Worm (Caenorhabditis elegans) whole organism, young adult: ENCODE results near the gene ttr-30.

Experiments
- B0261.1 ChIP-seq: sonication (generic microtip); optimal IDR thresholded peaks from 2 replicates; lab custom pipeline; 2016; ENCODE audit warnings: mild to moderate bottlenecking, missing genetic modification characterization, moderate library complexity, missing compliant biosample characterization
- C06A6.2 ChIP-seq: fragments of 200-800 bp; sonication (Bioruptor generic); conservative IDR thresholded peaks from 2 replicates; pipeline ENCODE4 v1.3.6; 2022; ENCODE audit warnings: missing genetic modification characterization, missing compliant biosample characterization
- F22D6.2 ChIP-seq: sonication (generic microtip); optimal IDR thresholded peaks from 2 replicates; lab custom pipeline; 2016; ENCODE audit warnings: mild to moderate bottlenecking, missing genetic modification characterization, missing compliant biosample characterization
- F39B2.1 ChIP-seq: fragments of 200-800 bp; sonication (Bioruptor generic); IDR thresholded peaks from 2 replicates; pipeline ENCODE4 v1.3.6; 2022; ENCODE audit warnings: missing genetic modification reagents, missing genetic modification characterization, missing compliant biosample characterization
- F55B11.4 ChIP-seq: sonication (generic microtip); optimal IDR thresholded peaks from 2 replicates; lab custom pipeline; 2016; ENCODE audit warnings: missing compliant biosample characterization, missing genetic modification characterization, borderline replicate concordance; ENCODE audit not compliant: insufficient read depth
- K11D2.4 ChIP-seq: fragments of 200-800 bp; sonication (Bioruptor generic); IDR thresholded peaks from 2 replicates; pipeline ENCODE4 v1.3.6; 2022; ENCODE audit warnings: missing genetic modification reagents, missing genetic modification characterization, missing compliant biosample characterization
- K12H6.12 ChIP-seq: fragments of 200-800 bp; sonication (Bioruptor generic); optimal IDR thresholded peaks from 2 replicates; lab custom pipeline; 2018; ENCODE audit warnings: mild to moderate bottlenecking, missing genetic modification characterization, missing compliant biosample characterization
- Y56A3A.18 ChIP-seq: fragments of 200-800 bp; sonication (Bioruptor generic); IDR thresholded peaks from 2 replicates; pipeline ENCODE4 v1.3.6; 2022; ENCODE audit warnings: missing genetic modification reagents, missing genetic modification characterization, missing compliant biosample characterization
- ZK185.1 ChIP-seq: sonication (generic microtip); optimal IDR thresholded peaks from 2 replicates; lab custom pipeline; 2016; ENCODE audit warnings: mild to moderate bottlenecking, missing genetic modification characterization, missing compliant biosample characterization; ENCODE audit not compliant: poor library complexity, severe bottlenecking
- aptf-2 ChIP-seq: fragments of 200-800 bp; sonication (Bioruptor generic); conservative IDR thresholded peaks from 2 replicates; pipeline ENCODE4 v1.3.6; 2022; ENCODE audit warnings: missing genetic modification reagents, missing genetic modification characterization, missing compliant biosample characterization
- aptf-3 ChIP-seq: fragments of 200-800 bp; sonication (Bioruptor generic); IDR thresholded peaks from 2 replicates; pipeline ENCODE4 v1.3.6; 2022; ENCODE audit warnings: missing genetic modification characterization, missing compliant biosample characterization
- atf-7 ChIP-seq: sonication (generic microtip); optimal IDR thresholded peaks from 2 replicates; lab custom pipeline; 2017; ENCODE audit warnings: mild to moderate bottlenecking, missing genetic modification characterization, missing compliant biosample characterization
- cebp-1 ChIP-seq, 2 experiments: fragments of 200-800 bp in 1 of 2; sonication (Bioruptor generic) in 1 of 2; sonication (generic microtip) in 1 of 2; IDR thresholded peaks in 1 of 2; optimal IDR thresholded peaks in 1 of 2; 2 replicates each; pipeline versions ENCODE4 v1.3.6 to Lab custom; 2017 to 2022; ENCODE audit warnings: missing compliant biosample characterization in 2 of 2, missing genetic modification characterization in 2 of 2, mild to moderate bottlenecking in 1 of 2, missing genetic modification reagents in 1 of 2, moderate library complexity in 1 of 2
- ceh-79 ChIP-seq: sonication (generic microtip); optimal IDR thresholded peaks from 2 replicates; lab custom pipeline; 2017; ENCODE audit warnings: mild to moderate bottlenecking, missing genetic modification characterization, missing compliant biosample characterization
- ceh-91 ChIP-seq: fragments of 200-800 bp; sonication (Bioruptor generic); IDR thresholded peaks from 2 replicates; pipeline ENCODE4 v1.3.6; 2022; ENCODE audit warnings: missing genetic modification reagents, missing genetic modification characterization, missing compliant biosample characterization
- die-1 ChIP-seq: sonication (generic microtip); optimal IDR thresholded peaks from 2 replicates; lab custom pipeline; 2016; ENCODE audit warnings: missing genotype, mild to moderate bottlenecking, missing genetic modification characterization, missing compliant biosample characterization
- dpl-1 ChIP-seq: fragments of 150-350 bp; optimal IDR thresholded peaks from 2 replicates; lab custom pipeline; 2014; ENCODE audit warnings: missing biosample characterization, missing genetic modification reagents, missing genetic modification characterization
- egl-18 ChIP-seq: fragments of 200-800 bp; sonication (Bioruptor generic); IDR thresholded peaks from 2 replicates; pipeline ENCODE4 v1.3.6; 2022; ENCODE audit warnings: missing genetic modification reagents, missing genetic modification characterization, missing compliant biosample characterization
- ets-4 ChIP-seq: fragments of 200-800 bp; sonication (Bioruptor generic); optimal IDR thresholded peaks from 2 replicates; lab custom pipeline; 2018; ENCODE audit warnings: mild to moderate bottlenecking, missing genetic modification characterization, missing compliant biosample characterization
- gei-17 ChIP-seq: fragments of 200-800 bp; sonication (Bioruptor generic); optimal IDR thresholded peaks from 2 replicates; lab custom pipeline; 2018; ENCODE audit warnings: mild to moderate bottlenecking, missing genetic modification characterization, missing compliant biosample characterization
- hlh-26 ChIP-seq: fragments of 200-800 bp; sonication (Bioruptor generic); conservative IDR thresholded peaks from 2 replicates; pipeline ENCODE4 v1.3.6; 2022; ENCODE audit warnings: missing genetic modification reagents, missing genetic modification characterization, missing compliant biosample characterization
- hsf-1 ChIP-seq: fragments of 200-800 bp; sonication (Bioruptor generic); IDR thresholded peaks from 2 replicates; pipeline ENCODE4 v1.3.6; 2022; ENCODE audit warnings: missing genetic modification reagents, missing genetic modification characterization, missing compliant biosample characterization
- mxl-1 ChIP-seq: sonication (generic microtip); optimal IDR thresholded peaks from 2 replicates; lab custom pipeline; 2016; ENCODE audit warnings: missing genetic modification characterization, missing compliant biosample characterization
- nhr-120 ChIP-seq: fragments of 200-800 bp; sonication (Bioruptor generic); IDR thresholded peaks from 2 replicates; pipeline ENCODE4 v1.3.6; 2022; ENCODE audit warnings: missing genetic modification characterization, missing compliant biosample characterization
- nhr-80 ChIP-seq: sonication (generic microtip); optimal IDR thresholded peaks from 2 replicates; lab custom pipeline; 2016; ENCODE audit warnings: missing genetic modification characterization, missing compliant biosample characterization
- pha-4 ChIP-seq: fragments of 150-350 bp; sonication (generic microtip); optimal IDR thresholded peaks from 2 replicates; lab custom pipeline; 2014; ENCODE audit warnings: missing biosample characterization, missing genetic modification reagents, missing genetic modification characterization
- sdz-38 ChIP-seq: sonication (generic microtip); optimal IDR thresholded peaks from 2 replicates; lab custom pipeline; 2016; ENCODE audit warnings: missing genotype, missing genetic modification characterization, missing compliant biosample characterization
- sea-2 ChIP-seq: fragments of 200-800 bp; sonication (Bioruptor generic); IDR thresholded peaks from 2 replicates; pipeline ENCODE4 v1.3.6; 2022; ENCODE audit warnings: missing genetic modification characterization, missing compliant biosample characterization
- snpc-1.3 ChIP-seq: sonication (generic microtip); optimal IDR thresholded peaks from 2 replicates; lab custom pipeline; 2017; ENCODE audit warnings: missing genetic modification characterization, mild to moderate bottlenecking, missing compliant biosample characterization, antibody characterized with exemption, moderate library complexity, missing genotype, missing genetic modification reagents; ENCODE audit not compliant: insufficient read depth
- snpc-3.4 ChIP-seq: sonication (generic microtip); optimal IDR thresholded peaks from 2 replicates; lab custom pipeline; 2017; ENCODE audit warnings: missing genetic modification characterization, mild to moderate bottlenecking, missing compliant biosample characterization, antibody characterized with exemption, moderate library complexity, missing genotype, missing genetic modification reagents
- unc-130 ChIP-seq: sonication (generic microtip); optimal IDR thresholded peaks from 2 replicates; lab custom pipeline; 2016; ENCODE audit warnings: missing genetic modification reagents, missing genetic modification characterization, missing compliant biosample characterization
- unc-62 ChIP-seq: fragments of 150-350 bp; optimal IDR thresholded peaks from 2 replicates; lab custom pipeline; 2014; ENCODE audit warnings: missing biosample characterization, missing genetic modification reagents, missing genetic modification characterization
- zim-3 ChIP-seq: sonication (generic microtip); optimal IDR thresholded peaks from 2 replicates; lab custom pipeline; 2017; ENCODE audit warnings: mild to moderate bottlenecking, missing genetic modification characterization, moderate library complexity, missing compliant biosample characterization
- ztf-26 ChIP-seq: sonication (generic microtip); optimal IDR thresholded peaks from 2 replicates; lab custom pipeline; 2017; ENCODE audit warnings: missing genetic modification characterization, missing compliant biosample characterization
- ztf-3 ChIP-seq: fragments of 200-800 bp; sonication (Bioruptor generic); optimal IDR thresholded peaks from 2 replicates; lab custom pipeline; 2018; ENCODE audit warnings: mild to moderate bottlenecking, missing genetic modification characterization, missing compliant biosample characterization

Gene ttr-30

ce11 chrX:7326967-7327651 lies 3.6 kb upstream of the ttr-30 start, which contains the start of gene sng-1:
Gene sng-1, plus strand, starts transcription at chrX:7327601.
- TF ChIP-seq aptf-2 (GFP tag; lab: Robert Waterston, UW) (no peak), sdz-38 (tag; lab: Kevin White, UChicago) (no peak), K12H6.12 (tag; lab: Kevin White, UChicago) (peak; percentile 26)

ce11 chrX:7328065-7328564 lies 2.6 kb upstream of the ttr-30 start:
- TF ChIP-seq C06A6.2 (GFP tag; lab: Robert Waterston, UW) (no peak), hsf-1 (GFP tag; lab: Robert Waterston, UW) (no peak), Y56A3A.18 (GFP tag; lab: Robert Waterston, UW) (no peak), sea-2 (GFP tag; lab: Robert Waterston, UW) (no peak), nhr-80 (no peak), gei-17 (GFP tag; lab: Kevin White, UChicago) (no peak), die-1 (tag; lab: Kevin White, UChicago) (no peak), hlh-26 (GFP tag; lab: Robert Waterston, UW) (no peak), pha-4 (tag; lab: Kevin White, UChicago) (no peak), F55B11.4 (no peak), cebp-1 (GFP tag; IDR thresholded peaks at IDR 0.05; lab: Robert Waterston, UW) (no peak), cebp-1 (tag; optimal IDR thresholded peaks at IDR 0.05; lab: Kevin White, UChicago) (no peak), F39B2.1 (GFP tag; lab: Robert Waterston, UW) (no peak), snpc-3.4 (tag; lab: Kevin White, UChicago) (no peak), unc-62 (GFP tag; lab: Kevin White, UChicago) (no peak), ZK185.1 (tag; lab: Kevin White, UChicago) (no peak), aptf-3 (GFP tag; lab: Robert Waterston, UW) (no peak)

DNA sequence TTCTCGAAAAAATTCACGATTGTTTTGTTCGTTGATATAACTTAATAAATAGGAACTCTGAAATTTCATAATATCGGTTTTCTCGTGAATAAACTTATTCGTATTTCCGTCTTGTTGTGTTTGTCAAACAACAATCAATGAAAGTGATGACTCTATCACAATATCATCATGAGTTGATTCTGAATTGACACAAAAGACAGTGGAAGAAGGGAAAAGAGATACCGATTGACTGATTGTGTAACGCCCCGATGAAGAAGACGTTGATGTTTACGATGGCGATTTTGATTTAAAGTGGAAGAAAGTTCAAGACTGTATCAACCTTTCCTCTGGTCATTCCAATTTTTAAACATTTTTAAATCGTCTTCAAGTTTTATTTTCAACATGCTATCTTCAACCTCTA lies 1.1 kb upstream of the ttr-30 start, which contains the start of gene ttr-59:
Gene ttr-59, plus strand, starts transcription at position 218 of the 400 bp plus-strand sequence.
- TF ChIP-seq snpc-1.3 (tag; lab: Kevin White, UChicago) = no peak
- no peak for TF ChIP-seq unc-130 (GFP tag; lab: Kevin White, UChicago)
- TF ChIP-seq ceh-79 (tag; lab: Kevin White, UChicago) = no peak
- TF ChIP-seq F22D6.2 (tag; lab: Kevin White, UChicago) = no peak
- TF ChIP-seq unc-62 (GFP tag; lab: Kevin White, UChicago) = no peak
- no peak for TF ChIP-seq dpl-1 (GFP tag; lab: Kevin White, UChicago)
- TF ChIP-seq K11D2.4 (GFP tag; lab: Robert Waterston, UW) = no peak
- TF ChIP-seq egl-18 (GFP tag; lab: Robert Waterston, UW) = no peak
- TF ChIP-seq mxl-1 = no peak
- TF ChIP-seq B0261.1 (tag; lab: Kevin White, UChicago) = no peak
- TF ChIP-seq ets-4 = no peak
- TF ChIP-seq ztf-3 = no peak
- TF ChIP-seq ceh-91 = no peak
- TF ChIP-seq zim-3 (tag; lab: Kevin White, UChicago) = no peak
- TF ChIP-seq ztf-26 (tag; lab: Kevin White, UChicago) = no peak
- TF ChIP-seq K12H6.12 (tag; lab: Kevin White, UChicago) = no peak
- TF ChIP-seq nhr-120 (GFP tag; lab: Robert Waterston, UW) = no peak
- TF ChIP-seq atf-7 (tag; lab: Kevin White, UChicago) = no peak
- TF ChIP-seq, all 124 proteins: peak for 0
